Fruit fly (Drosophila melanogaster): ENCODE results near the gene Rat1.

Rat1 gene

dm6 chr2L:6939698-6940097 is 31.8 kb downstream of the Rat1 start (continued):
- 0 out of 3 replicates have a peak, but pooled peaks have one; percentile 6 for TF ChIP-seq row (GFP tag; IDR thresholded peaks at IDR 0.05)
- TF ChIP-seq BEAF-32 (GFP tag; optimal IDR thresholded peaks at IDR 0.05), result peak; percentile 9
- TF ChIP-seq Dref (GFP tag; IDR thresholded peaks at IDR 0.05), result no peak
- TF ChIP-seq CG10366 (GFP tag; IDR thresholded peaks at IDR 0.05), result no peak
- TF ChIP-seq Lpt (GFP tag; optimal IDR thresholded peaks at IDR 0.05), result no peak
- TF ChIP-seq CG10321 (GFP tag; IDR thresholded peaks at IDR 0.05), result peak; percentile 88
- TF ChIP-seq tll (GFP tag; optimal IDR thresholded peaks at IDR 0.05), result peak; percentile 1 to 17
- no peak for TF ChIP-seq kah (GFP tag; optimal IDR thresholded peaks at IDR 0.05)
- peak; percentile 42 for TF ChIP-seq stwl (tag; optimal IDR thresholded peaks at IDR 0.05)
- no peak for TF ChIP-seq Ets97D (GFP tag; optimal IDR thresholded peaks at IDR 0.05)
- no peak for TF ChIP-seq CG14441 (GFP tag; IDR thresholded peaks at IDR 0.05)
- no peak for TF ChIP-seq Kr (GFP tag; optimal IDR thresholded peaks at IDR 0.05)
- no peak for TF ChIP-seq YL-1 (GFP tag; optimal IDR thresholded peaks at IDR 0.05)
- TF ChIP-seq zen (tag; optimal IDR thresholded peaks at IDR 0.05), result peak; percentile 60
- TF ChIP-seq ci (GFP tag; IDR thresholded peaks at IDR 0.05), result no peak
- TF ChIP-seq E2f2 (GFP tag; IDR thresholded peaks at IDR 0.05), result no peak; the same call in 1 of the 2 replicates
- TF ChIP-seq usp (GFP tag; optimal IDR thresholded peaks at IDR 0.05), result no peak
- TF ChIP-seq CG8924 (tag; optimal IDR thresholded peaks at IDR 0.05), result peak; percentile 16
- TF ChIP-seq dpn (GFP tag; optimal IDR thresholded peaks at IDR 0.05), result no peak
- no peak for TF ChIP-seq az2 (GFP tag; optimal IDR thresholded peaks at IDR 0.05)
- no peak for TF ChIP-seq cato (GFP tag; optimal IDR thresholded peaks at IDR 0.05; ENCODE audit: borderline replicate concordance)
- TF ChIP-seq cg (GFP tag; optimal IDR thresholded peaks at IDR 0.05), result peak; percentile 39
- no peak for TF ChIP-seq HmgZ (tag; optimal IDR thresholded peaks at IDR 0.05)
- TF ChIP-seq sc (optimal IDR thresholded peaks at IDR 0.05), result no peak
- TF ChIP-seq sc (GFP tag; optimal IDR thresholded peaks at IDR 0.05), result no peak
- 0 out of 2 replicates have a peak, but pooled peaks have one; percentile 40 for TF ChIP-seq bbx (GFP tag; IDR thresholded peaks at IDR 0.05; ENCODE audit: partially characterized antibody)
- TF ChIP-seq grau (tag; optimal IDR thresholded peaks at IDR 0.05), result no peak
- no peak for TF ChIP-seq CG6854 (GFP tag; optimal IDR thresholded peaks at IDR 0.05)
- no peak for TF ChIP-seq CG9215 (GFP tag; IDR thresholded peaks at IDR 0.05)
- peak; percentile 18; the same call in 1 of the 2 replicates for TF ChIP-seq vvl (GFP tag; IDR thresholded peaks at IDR 0.05)

- no peak for TF ChIP-seq ftz-f1 (GFP tag; optimal IDR thresholded peaks at IDR 0.05)
- no peak for TF ChIP-seq Gug (GFP tag; IDR thresholded peaks at IDR 0.05)
- no peak for TF ChIP-seq sqz (GFP tag; optimal IDR thresholded peaks at IDR 0.05)
- TF ChIP-seq CG3163 (GFP tag; optimal IDR thresholded peaks at IDR 0.05), result peak; percentile 79
- no peak for TF ChIP-seq CG12942 (GFP tag; optimal IDR thresholded peaks at IDR 0.05)
- no peak for TF ChIP-seq TFAM (GFP tag; optimal IDR thresholded peaks at IDR 0.05)
- no peak for TF ChIP-seq trh (GFP tag; optimal IDR thresholded peaks at IDR 0.05)
- no peak for TF ChIP-seq CG30020 (tag; optimal IDR thresholded peaks at IDR 0.05)
- TF ChIP-seq ems (GFP tag; optimal IDR thresholded peaks at IDR 0.05), result no peak
- TF ChIP-seq Optix (GFP tag; IDR thresholded peaks at IDR 0.05), result no peak
- no peak for TF ChIP-seq Hr51 (GFP tag; optimal IDR thresholded peaks at IDR 0.05)
- TF ChIP-seq lola (GFP tag; optimal IDR thresholded peaks at IDR 0.05), result no peak
- TF ChIP-seq fd3F (GFP tag; optimal IDR thresholded peaks at IDR 0.05), result no peak
- no peak for TF ChIP-seq CG3726 (GFP tag; IDR thresholded peaks at IDR 0.05)
- no peak for TF ChIP-seq Aef1 (GFP tag; IDR thresholded peaks at IDR 0.05)
- no peak for TF ChIP-seq Oaz (GFP tag; IDR thresholded peaks at IDR 0.05)
- TF ChIP-seq amos (GFP tag; IDR thresholded peaks at IDR 0.05; ENCODE audit: partially characterized antibody), result no peak
- TF ChIP-seq unc-4 (GFP tag; IDR thresholded peaks at IDR 0.05; ENCODE audit: partially characterized antibody), result no peak
- TF ChIP-seq gfzf (GFP tag; optimal IDR thresholded peaks at IDR 0.05), result no peak
- TF ChIP-seq vnd (GFP tag; IDR thresholded peaks at IDR 0.05; ENCODE audit: partially characterized antibody), result no peak
- TF ChIP-seq CG2129 (GFP tag; IDR thresholded peaks at IDR 0.05; ENCODE audit: partially characterized antibody), result no peak
- TF ChIP-seq trem (tag; optimal IDR thresholded peaks at IDR 0.05), result no peak
- TF ChIP-seq Ravus (GFP tag; IDR thresholded peaks at IDR 0.05), result no peak
These were observed 33.8 kb downstream of the Rat1 start for dm6 chr2L:6941731-6942130.
